Worm (Caenorhabditis elegans): ENCODE data around the gene npr-37.

DNA sequence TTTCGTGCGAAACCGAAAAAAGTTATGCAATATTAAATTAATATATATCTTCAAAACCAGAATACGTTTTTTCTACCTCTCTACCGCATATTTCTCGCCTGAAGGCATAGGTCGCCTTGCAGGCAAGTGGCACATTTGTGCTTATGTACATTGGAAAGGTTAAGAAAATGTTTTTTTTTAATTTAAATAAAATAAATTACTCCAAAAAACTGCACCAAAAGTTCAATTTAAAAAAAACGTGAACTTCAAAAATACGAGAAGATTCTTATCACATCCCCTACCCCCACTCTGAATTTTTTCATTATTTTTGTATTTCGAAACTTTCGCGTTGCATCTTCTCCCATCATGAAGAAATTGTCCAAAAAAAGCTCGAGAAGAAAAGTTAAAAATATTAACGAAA, 43.4 kb upstream of the npr-37 start, which contains the start of gene W03G1.2:
- TF ChIP-seq lsy-2 (tag; optimal IDR thresholded peaks at IDR 0.05) (no peak), ztf-4 (tag; optimal IDR thresholded peaks at IDR 0.05) (no peak)
